Worm (Caenorhabditis elegans) whole organism, mixed stage, embryonic: ENCODE data around the gene F44B9.5.

Experiments used
- blmp-1 ChIP-seq: fragments of 150-350 bp; optimal IDR thresholded peaks from 2 replicates; lab custom pipeline; 2014; ENCODE audit warnings: missing biosample characterization, missing genetic modification characterization
- mab-5 ChIP-seq: fragments of 150-350 bp; optimal IDR thresholded peaks from 2 replicates; lab custom pipeline; 2014; ENCODE audit warnings: missing biosample characterization, missing genetic modification characterization
- nhr-12 ChIP-seq: fragments of 150-350 bp; optimal IDR thresholded peaks from 2 replicates; lab custom pipeline; 2014; ENCODE audit warnings: missing biosample characterization, missing genetic modification characterization
- nhr-237 ChIP-seq: fragments of 150-350 bp; optimal IDR thresholded peaks from 2 replicates; lab custom pipeline; 2014; ENCODE audit warnings: missing biosample characterization, missing genetic modification characterization
- nhr-28 ChIP-seq: fragments of 150-350 bp; optimal IDR thresholded peaks from 2 replicates; lab custom pipeline; 2014; ENCODE audit warnings: missing biosample characterization, missing genetic modification characterization
- snpc-4 ChIP-seq: fragments of 150-350 bp; optimal IDR thresholded peaks from 2 replicates; lab custom pipeline; 2014; ENCODE audit warnings: missing biosample characterization, missing genetic modification characterization
- unc-39 ChIP-seq: fragments of 150-350 bp; optimal IDR thresholded peaks from 2 replicates; lab custom pipeline; 2014; ENCODE audit warnings: missing biosample characterization, missing genetic modification characterization
- unc-62 ChIP-seq: fragments of 150-350 bp; optimal IDR thresholded peaks from 2 replicates; lab custom pipeline; 2014; ENCODE audit warnings: missing biosample characterization, missing genetic modification reagents, missing genetic modification characterization

ce11 chrIII:8016438-8016837 is at the start of gene F44B9.5:
- TF ChIP-seq nhr-12 (tag; lab: Kevin White, UChicago) (no peak), blmp-1 (tag; lab: Kevin White, UChicago) (no peak), mab-5 (no peak), unc-39 (tag; lab: Kevin White, UChicago) (no peak), nhr-28 (no peak), nhr-237 (tag; lab: Kevin White, UChicago) (no peak), unc-62 (GFP tag; lab: Kevin White, UChicago) (no peak), snpc-4 (tag; lab: Kevin White, UChicago) (no peak)
